Fruit fly (Drosophila melanogaster): Measurements from ENCODE around the gene narya.

DNA sequence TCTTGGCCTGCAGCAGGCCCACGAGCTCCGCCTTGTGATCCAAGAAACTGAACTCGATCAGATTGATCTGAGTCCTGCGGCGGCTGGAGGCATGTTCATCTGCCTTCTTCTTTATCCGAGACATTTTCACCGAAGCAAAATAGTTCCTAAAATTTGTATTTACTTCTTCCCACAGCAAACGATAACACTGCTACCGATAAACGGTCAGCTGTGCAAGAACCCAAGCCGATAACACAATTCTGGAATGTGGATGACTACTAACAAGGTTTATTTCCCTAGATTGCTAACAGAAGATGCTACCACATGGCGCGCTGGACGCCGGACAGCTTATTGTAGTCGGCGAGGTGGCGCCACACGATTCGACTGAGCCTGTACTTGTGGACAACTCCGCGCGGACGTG is 4.3 kb downstream of the narya start, which contains the start of gene CG32533:
- TF ChIP-seq Mnt (GFP tag; optimal IDR thresholded peaks at IDR 0.05) (no peak), kay (GFP tag; ENCODE audit: borderline replicate concordance) (no peak), CG14711 (tag; optimal IDR thresholded peaks at IDR 0.05) (no peak), Crg-1 (GFP tag; optimal IDR thresholded peaks at IDR 0.05) (no peak), CG1620 (GFP tag; optimal IDR thresholded peaks at IDR 0.05) (no peak), CG12768 (GFP tag; optimal IDR thresholded peaks at IDR 0.05) (no peak), CG7045 (GFP tag; optimal IDR thresholded peaks at IDR 0.05) (no peak), Clk (GFP tag; optimal IDR thresholded peaks at IDR 0.05) (no peak), tj (GFP tag; optimal IDR thresholded peaks at IDR 0.05) (no peak), cnc (optimal IDR thresholded peaks at IDR 0.05) (no peak), CG5204 (GFP tag; optimal IDR thresholded peaks at IDR 0.05) (no peak)

Measured in whole organism, adult.